Fruit fly (Drosophila melanogaster) whole organism, larva: ENCODE data around the gene CG12546.
"Not testable (repeated sequence)": the region's sequence is repeated elsewhere in the genome, so short reads cannot be mapped to it uniquely, and the experiment has no call there.

Source experiments
- noc ChIP-seq: fragments of 200-800 bp; sonication (Bioruptor generic); optimal IDR thresholded peaks from 3 replicates; lab custom pipeline; 2019; ENCODE audit warnings: missing biosample characterization, mild to moderate bottlenecking, missing genetic modification characterization, moderate library complexity

The CG12546 gene

dm6 chr3L:22693712-22694111 lies at the start of gene CG12546, which contains the start of gene CG14453:
Gene CG12546 (minus strand): TSS chr3L:22693812.
Gene CG14453 (plus strand): TSS chr3L:22694083.
- TF ChIP-seq noc = no peak

dm6 chr3L:22742945-22743582 lies 49.5 kb upstream of the CG12546 start:
- TF ChIP-seq noc = no peak

- TF ChIP-seq noc = no peak
These were observed 48.5 kb upstream of the CG12546 start for dm6 chr3L:22742121-22742531.

- peak; percentile 91 for TF ChIP-seq noc
These were observed 47.9 kb upstream of the CG12546 start, which contains the start of gene CG7369 for dm6 chr3L:22741389-22742120. Gene CG7369 (plus strand): TSS chr3L:22741793.

- peak; percentile 28 for TF ChIP-seq noc
These were observed 44.4 kb upstream of the CG12546 start, which contains the start of gene CG11241 for dm6 chr3L:22737732-22738611. Gene CG11241 (minus strand): TSS chr3L:22738420.

- TF ChIP-seq noc = no peak
These were observed 40.0 kb upstream of the CG12546 start for dm6 chr3L:22733607-22734006.

dm6 chr3L:22731393-22731792 lies 37.8 kb upstream of the CG12546 start:
- TF ChIP-seq noc = no peak

dm6 chr3L:22729466-22729865 lies 35.9 kb upstream of the CG12546 start, which contains the start of gene CG32454:
Gene CG32454 (plus strand): TSS chr3L:22729766.
- no peak for TF ChIP-seq noc

dm6 chr3L:22727739-22728335 lies 34.2 kb upstream of the CG12546 start, which contains the start of the genes CG14450 and CG11367:
Gene CG14450 (minus strand): TSS chr3L:22727789.
Gene CG11367 (plus strand): TSS chr3L:22728111.
- TF ChIP-seq noc = no peak

dm6 chr3L:22724046-22724771 lies 30.6 kb upstream of the CG12546 start:
- TF ChIP-seq noc = no peak

- no peak for TF ChIP-seq noc
These were observed 28.4 kb upstream of the CG12546 start, which contains the start of gene CG14451 for dm6 chr3L:22721991-22722390. Gene CG14451 (minus strand): TSS chr3L:22722091.

- not testable (repeated sequence) for TF ChIP-seq noc
These were observed 27.2 kb upstream of the CG12546 start, which contains the start of gene mael for dm6 chr3L:22720694-22721270. Gene mael (plus strand): TSS chr3L:22721203.

- no peak for TF ChIP-seq noc
These were observed 23.6 kb upstream of the CG12546 start, which contains the start of the genes ArfGAP3 and CG32452 for dm6 chr3L:22717137-22717767. Gene ArfGAP3 (minus strand): TSS chr3L:22717577. Gene CG32452 (plus strand): TSS chr3L:22717728.

dm6 chr3L:22713605-22714004 lies 20.0 kb upstream of the CG12546 start:
- TF ChIP-seq noc = no peak
